Fruit fly (Drosophila melanogaster): Measurements from ENCODE around the gene CG4935.

Gene CG4935

dm6 chr2L:16279774-16280252, 17.9 kb downstream of the CG4935 start (continued):
- TF ChIP-seq repo (GFP tag; optimal IDR thresholded peaks at IDR 0.05) (peak; percentile 79), peb (GFP tag; IDR thresholded peaks at IDR 0.05) (peak; percentile 80), jumu (GFP tag; optimal IDR thresholded peaks at IDR 0.05) (peak; percentile 74), cwo (GFP tag; optimal IDR thresholded peaks at IDR 0.05) (peak; percentile 71), CG3407 (GFP tag; optimal IDR thresholded peaks at IDR 0.05) (peak; percentile 87), CG12391 (tag; optimal IDR thresholded peaks at IDR 0.05) (peak; percentile 96), Adf1 (GFP tag; IDR thresholded peaks at IDR 0.05) (no peak), CG33557 (GFP tag; optimal IDR thresholded peaks at IDR 0.05) (peak; percentile 76), sens-2 (GFP tag; IDR thresholded peaks at IDR 0.05) (peak; percentile 52), nerfin-2 (GFP tag; IDR thresholded peaks at IDR 0.05; ENCODE audit: partially characterized antibody) (no peak), CG12744 (GFP tag; optimal IDR thresholded peaks at IDR 0.05) (peak; percentile 72), CG14050 (GFP tag; IDR thresholded peaks at IDR 0.05) (peak; percentile 82), hth (optimal IDR thresholded peaks at IDR 0.05) (no peak), CG2116 (GFP tag; optimal IDR thresholded peaks at IDR 0.05) (peak; percentile 58), B-H2 (GFP tag; optimal IDR thresholded peaks at IDR 0.05) (no peak), sqz (GFP tag; optimal IDR thresholded peaks at IDR 0.05) (peak; percentile 86), pb (GFP tag; optimal IDR thresholded peaks at IDR 0.05) (peak; percentile 71), CG4730 (GFP tag; IDR thresholded peaks at IDR 0.05) (peak; percentile 71), CG12942 (GFP tag; optimal IDR thresholded peaks at IDR 0.05) (peak; percentile 88), odd (GFP tag; optimal IDR thresholded peaks at IDR 0.05) (peak; percentile 92), Ssrp (tag; optimal IDR thresholded peaks at IDR 0.05) (peak; percentile 95), maf-S (GFP tag; optimal IDR thresholded peaks at IDR 0.05) (peak; percentile 78), CG3995 (GFP tag; optimal IDR thresholded peaks at IDR 0.05) (peak; percentile 41), bbx (GFP tag; IDR thresholded peaks at IDR 0.05; ENCODE audit: partially characterized antibody) (peak; percentile 47), H15 (GFP tag; IDR thresholded peaks at IDR 0.05) (peak; percentile 74; the same call in 2 of the 3 replicates), insv (GFP tag; optimal IDR thresholded peaks at IDR 0.05) (peak in 1 of 2 experiments; percentile 53), D19A (tag; optimal IDR thresholded peaks at IDR 0.05) (peak; percentile 96), CG34376 (GFP tag; optimal IDR thresholded peaks at IDR 0.05) (peak; percentile 6), tap (tag; optimal IDR thresholded peaks at IDR 0.05) (peak; percentile 92), jigr1 (GFP tag; IDR thresholded peaks at IDR 0.05) (peak; percentile 75), CG3847 (GFP tag; IDR thresholded peaks at IDR 0.05) (peak; percentile 46; the same call in 1 of the 2 replicates), nau (GFP tag; optimal IDR thresholded peaks at IDR 0.05) (peak; percentile 93), grau (tag; optimal IDR thresholded peaks at IDR 0.05) (peak; percentile 93), lmd (GFP tag; IDR thresholded peaks at IDR 0.05) (peak; percentile 85), Gug (GFP tag; IDR thresholded peaks at IDR 0.05) (peak; percentile 61; the same call in 2 of the 4 replicates), dpn (GFP tag; optimal IDR thresholded peaks at IDR 0.05) (peak; percentile 89 to 92), Bteb2 (GFP tag; optimal IDR thresholded peaks at IDR 0.05) (peak; percentile 82), CG4404 (GFP tag; IDR thresholded peaks at IDR 0.05) (peak; percentile 47; the same call in 1 of the 2 replicates), run (tag; optimal IDR thresholded peaks at IDR 0.05) (peak; percentile 91), lola (GFP tag; optimal IDR thresholded peaks at IDR 0.05) (peak in 1 of 3 experiments; percentile 94), E2f2 (GFP tag; IDR thresholded peaks at IDR 0.05) (peak; percentile 58; the same call in 1 of the 2 replicates), CG34224 (GFP tag; IDR thresholded peaks at IDR 0.05; ENCODE audit: partially characterized antibody) (peak; percentile 12; the same call in 1 of the 3 replicates), CG10979 (tag; optimal IDR thresholded peaks at IDR 0.05) (peak; percentile 95), Hsf (GFP tag; optimal IDR thresholded peaks at IDR 0.05) (peak; percentile 92), Dek (tag; optimal IDR thresholded peaks at IDR 0.05) (peak; percentile 83), crc (GFP tag; optimal IDR thresholded peaks at IDR 0.05) (peak; percentile 11), CG10366 (GFP tag; IDR thresholded peaks at IDR 0.05) (peak; percentile 69), B-H1 (GFP tag; IDR thresholded peaks at IDR 0.05) (peak; percentile 67), pzg (GFP tag; optimal IDR thresholded peaks at IDR 0.05) (no peak), hbn (GFP tag; IDR thresholded peaks at IDR 0.05; ENCODE audit: partially characterized antibody) (no peak)
